Worm (Caenorhabditis elegans): Measurements from ENCODE around the gene C53B4.2.

C53B4.2 gene

ce11 chrIV:8965883-8966282 lies at the start of gene C53B4.2:
Gene C53B4.2 (plus strand): TSS chrIV:8966183.
- TF ChIP-seq ceh-58 (GFP tag; IDR thresholded peaks at IDR 0.05), result no peak
- no peak for TF ChIP-seq B0035.1 (tag; optimal IDR thresholded peaks at IDR 0.05)
- TF ChIP-seq Y53F4B.3 (GFP tag; IDR thresholded peaks at IDR 0.05), result no peak
- TF ChIP-seq madf-3 (GFP tag; IDR thresholded peaks at IDR 0.05), result no peak
- no peak for TF ChIP-seq snpc-1.3 (tag; optimal IDR thresholded peaks at IDR 0.05; ENCODE audit: insufficient read depth)
- no peak for TF ChIP-seq sptf-2 (GFP tag; optimal IDR thresholded peaks at IDR 0.05)
- TF ChIP-seq ekl-4 (GFP tag; IDR thresholded peaks at IDR 0.05), result no peak
- TF ChIP-seq nfya-1 (tag; optimal IDR thresholded peaks at IDR 0.05; ENCODE audit: borderline replicate concordance, insufficient read depth), result no peak
- no peak for TF ChIP-seq hlh-26 (GFP tag; conservative IDR thresholded peaks at IDR 0.05)
- no peak for TF ChIP-seq T26A5.8 (tag; optimal IDR thresholded peaks at IDR 0.05)
- TF ChIP-seq nhr-120 (GFP tag; IDR thresholded peaks at IDR 0.05), result no peak
- TF ChIP-seq ceh-91 (GFP tag; IDR thresholded peaks at IDR 0.05), result no peak
- no peak for TF ChIP-seq ceh-27 (GFP tag; optimal IDR thresholded peaks at IDR 0.05)
- no peak for TF ChIP-seq F57A8.1 (GFP tag; optimal IDR thresholded peaks at IDR 0.05)
- no peak for TF ChIP-seq snpc-1.1 (tag; optimal IDR thresholded peaks at IDR 0.05; ENCODE audit: insufficient read depth)
- TF ChIP-seq nfya-2 (GFP tag; IDR thresholded peaks at IDR 0.05), result no peak
- no peak for TF ChIP-seq mes-4 (tag; optimal IDR thresholded peaks at IDR 0.05)
- no peak for TF ChIP-seq tbx-9 (tag; optimal IDR thresholded peaks at IDR 0.05; ENCODE audit: borderline replicate concordance)
- TF ChIP-seq hlh-12 (tag; optimal IDR thresholded peaks at IDR 0.05), result no peak

DNA sequence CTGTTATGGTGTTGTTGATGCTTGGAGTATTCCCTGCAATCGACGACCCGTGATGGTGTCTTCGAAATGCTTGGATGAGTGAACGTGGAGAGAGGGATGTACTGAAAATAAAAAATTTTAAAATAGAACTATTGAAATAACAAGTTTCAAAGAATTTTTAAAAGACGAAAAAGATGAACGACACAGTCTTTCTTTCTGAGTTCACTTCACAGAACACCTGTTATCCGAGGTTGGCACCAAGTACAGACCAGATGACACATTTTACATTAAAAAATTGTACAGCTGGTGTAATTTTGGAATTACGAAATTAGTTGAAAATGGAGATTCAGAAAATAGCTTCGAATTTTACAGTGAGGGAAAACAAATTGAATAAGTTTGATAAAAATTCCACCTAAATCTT lies 47.2 kb upstream of the C53B4.2 start, which contains the start of gene rap-1:
Gene rap-1 (minus strand): TSS at position 101 of the 400 bp plus-strand sequence.
- TF ChIP-seq dox-1 (GFP tag; IDR thresholded peaks at IDR 0.05), result no peak

DNA sequence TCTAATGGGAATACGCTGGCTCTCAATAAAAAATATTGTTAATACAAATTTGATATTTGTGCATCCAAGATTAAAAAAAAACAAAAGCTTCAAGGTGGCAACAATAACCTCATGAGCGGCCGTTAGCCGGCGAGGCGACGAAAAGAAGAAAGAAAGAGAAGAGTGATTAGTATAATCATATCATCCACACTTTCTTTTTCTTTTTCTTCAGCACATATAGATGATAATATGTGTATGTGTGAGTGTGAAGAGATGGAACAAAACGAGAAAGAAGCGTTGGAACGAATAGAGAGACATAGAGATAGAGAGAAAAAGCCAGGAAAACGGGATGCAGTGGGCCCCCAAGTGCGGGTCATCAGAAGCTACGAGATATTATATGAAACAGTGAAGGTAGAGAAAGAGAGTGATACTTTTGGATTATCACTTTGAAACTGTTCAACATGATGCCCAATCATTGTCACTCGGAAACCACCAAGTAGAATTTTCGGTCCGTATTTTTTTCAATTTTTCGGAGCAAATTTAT lies 45.6 kb upstream of the C53B4.2 start:
- no peak for TF ChIP-seq ets-4 (GFP tag; optimal IDR thresholded peaks at IDR 0.05)
- TF ChIP-seq hmg-1.2 (GFP tag; IDR thresholded peaks at IDR 0.05), result peak; percentile 20; the same call in 1 of the 2 replicates

DNA sequence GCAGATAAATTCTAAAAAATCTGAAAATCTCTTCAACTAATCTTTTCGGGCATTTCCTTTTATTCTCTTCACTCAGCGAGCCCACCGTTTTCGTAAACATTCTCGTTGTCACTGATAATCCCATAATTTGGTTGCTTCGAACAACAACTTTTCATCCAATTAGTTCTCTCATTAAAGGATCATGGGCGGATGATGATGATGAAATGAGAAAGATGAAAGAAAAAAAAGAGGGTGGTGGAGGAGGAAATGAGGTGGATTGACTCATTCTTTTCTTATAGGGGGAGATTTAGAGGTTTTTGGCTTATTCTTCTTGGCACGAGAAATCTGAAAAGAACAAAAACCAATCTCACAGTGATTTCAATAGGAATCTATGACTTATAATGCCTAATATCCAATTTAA lies 44.8 kb upstream of the C53B4.2 start:
- TF ChIP-seq cebp-2 (GFP tag; IDR thresholded peaks at IDR 0.05) (no peak), ztf-18 (tag; optimal IDR thresholded peaks at IDR 0.05) (no peak), bed-2 (GFP tag; IDR thresholded peaks at IDR 0.05) (no peak), madf-8 (GFP tag; conservative IDR thresholded peaks at IDR 0.05) (no peak), athp-1 (tag; optimal IDR thresholded peaks at IDR 0.05) (no peak), tbp1 (GFP tag; optimal IDR thresholded peaks at IDR 0.05) (no peak), egl-18 (GFP tag; IDR thresholded peaks at IDR 0.05) (no peak), snpc-1.3 (tag; optimal IDR thresholded peaks at IDR 0.05; ENCODE audit: insufficient read depth) (no peak), mcd-1 (GFP tag; IDR thresholded peaks at IDR 0.05) (no peak)

ce11 chrIV:8921956-8922355 lies 44.0 kb upstream of the C53B4.2 start, which contains the start of gene D1046.16:
Gene D1046.16 (plus strand): TSS chrIV:8922150.
- peak; percentile 69 for TF ChIP-seq nhr-80 (tag; optimal IDR thresholded peaks at IDR 0.05)
- no peak for TF ChIP-seq mxl-1 (tag; optimal IDR thresholded peaks at IDR 0.05)
- no peak for TF ChIP-seq tbp1 (GFP tag; optimal IDR thresholded peaks at IDR 0.05)
- TF ChIP-seq dox-1 (GFP tag; IDR thresholded peaks at IDR 0.05), result 0 out of 2 replicates have a peak, but pooled peaks have one; percentile 53
- TF ChIP-seq ceh-27 (GFP tag; optimal IDR thresholded peaks at IDR 0.05), result peak; percentile 51
- TF ChIP-seq hmg-1.2 (GFP tag; IDR thresholded peaks at IDR 0.05), result peak; percentile 52; the same call in 1 of the 2 replicates
- 0 out of 2 replicates have a peak, but pooled peaks have one; percentile 33 for TF ChIP-seq lin-26 (GFP tag; IDR thresholded peaks at IDR 0.05)
- no peak for TF ChIP-seq unc-130 (GFP tag; optimal IDR thresholded peaks at IDR 0.05)
- no peak for TF ChIP-seq cebp-1 (GFP tag; IDR thresholded peaks at IDR 0.05)
- peak; percentile 26 for TF ChIP-seq cebp-1 (tag; optimal IDR thresholded peaks at IDR 0.05)
- peak; percentile 58 for TF ChIP-seq attf-5 (GFP tag; optimal IDR thresholded peaks at IDR 0.05)

Data from whole organism, young adult.